Worm (Caenorhabditis elegans) whole organism, L3 larva: ENCODE results near the gene wago-4.

Experiments
- aly-2 ChIP-seq: fragments of 150-350 bp; optimal IDR thresholded peaks from 2 replicates; lab custom pipeline; 2014; ENCODE audit warnings: missing biosample characterization, missing genetic modification characterization
- elt-2 ChIP-seq: sonication (generic microtip); optimal IDR thresholded peaks from 2 replicates; lab custom pipeline; 2016; ENCODE audit warnings: missing genetic modification reagents, mild to moderate bottlenecking, missing genetic modification characterization, missing compliant biosample characterization
- elt-3 ChIP-seq, 3 experiments: fragments of 150-350 bp in 1 of 3; sonication (generic microtip) in 2 of 3; optimal IDR thresholded peaks; 2 replicates in 2 of 3; 4 replicates in 1 of 3; lab custom pipeline; 2014 to 2017; ENCODE audit warnings: missing biosample characterization in 3 of 3, missing genetic modification characterization in 3 of 3
- nhr-11 ChIP-seq: fragments of 150-350 bp; optimal IDR thresholded peaks from 2 replicates; lab custom pipeline; 2014; ENCODE audit warnings: missing biosample characterization, missing genetic modification characterization
- nhr-237 ChIP-seq: fragments of 150-350 bp; optimal IDR thresholded peaks from 2 replicates; lab custom pipeline; 2014; ENCODE audit warnings: missing biosample characterization, missing genetic modification characterization
- zag-1 ChIP-seq: fragments of 150-350 bp; optimal IDR thresholded peaks from 2 replicates; lab custom pipeline; 2014; ENCODE audit warnings: missing biosample characterization, missing genetic modification characterization
- ztf-4 ChIP-seq: fragments of 150-350 bp; optimal IDR thresholded peaks from 2 replicates; lab custom pipeline; 2014; ENCODE audit warnings: missing biosample characterization, missing genetic modification characterization

DNA sequence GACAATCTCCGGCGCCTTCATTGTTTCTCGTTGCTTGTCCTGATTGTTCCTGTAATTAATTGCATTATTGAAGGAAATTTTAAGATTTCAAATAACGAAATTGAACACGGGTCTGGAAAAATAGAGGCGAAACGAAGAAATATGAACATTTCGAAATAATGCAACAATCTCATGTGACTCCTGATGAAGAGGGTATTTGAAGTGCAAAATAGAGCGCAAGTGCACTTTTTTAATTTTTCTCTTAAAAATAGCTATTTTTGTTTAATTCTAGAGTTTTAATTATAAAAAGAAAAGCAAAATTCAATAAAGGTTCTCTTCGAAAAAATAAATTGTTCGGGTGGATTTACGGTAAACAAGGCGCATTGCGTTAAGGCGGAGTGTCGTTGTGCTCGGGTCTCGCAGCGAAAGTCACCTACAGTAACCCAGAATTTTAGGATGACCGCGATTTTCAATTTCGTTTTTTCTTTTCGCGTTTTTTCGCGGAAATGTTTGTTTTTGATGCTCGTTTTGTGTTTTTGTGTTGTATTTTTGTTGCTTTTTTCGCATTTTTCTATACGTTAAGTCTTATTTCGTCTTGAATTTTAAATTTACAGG lies at the start of gene wago-4, which contains the start of gene F58G1.2:
- TF ChIP-seq elt-3 (tag; optimal IDR thresholded peaks at IDR 0.05; lab: Kevin White, UChicago) = no peak
- no peak for TF ChIP-seq elt-2
- TF ChIP-seq aly-2 (tag; lab: Kevin White, UChicago) = no peak
- TF ChIP-seq zag-1 (tag; lab: Kevin White, UChicago) = no peak
- no peak for TF ChIP-seq ztf-4 (tag; lab: Kevin White, UChicago)
- TF ChIP-seq nhr-11 (tag; lab: Kevin White, UChicago) = no peak
- no peak for TF ChIP-seq nhr-237 (tag; lab: Kevin White, UChicago)
